Fruit fly (Drosophila melanogaster): ENCODE results near the gene Vtld.
"Not testable (repeated sequence)": the region's sequence is repeated elsewhere in the genome, so short reads cannot be mapped to it uniquely, and the experiment has no call there.

The Vtld gene

dm6 chr3L:19760109-19760508 is at the start of gene Vtld:
Vtld (plus strand) TSS chr3L:19760409.
- not testable (repeated sequence) for TF ChIP-seq CG32264 (GFP tag; optimal IDR thresholded peaks at IDR 0.05); Vsx2 (GFP tag; optimal IDR thresholded peaks at IDR 0.05; ENCODE audit: partially characterized antibody); Abd-B (GFP tag; optimal IDR thresholded peaks at IDR 0.05)

dm6 chr3L:19718228-19718627 is 42.0 kb upstream of the Vtld start, which contains the start of gene Trpml:
Trpml (minus strand) TSS chr3L:19718328.
- TF ChIP-seq br (GFP tag; optimal IDR thresholded peaks at IDR 0.05); OdsH (GFP tag; optimal IDR thresholded peaks at IDR 0.05); Dif (GFP tag; optimal IDR thresholded peaks at IDR 0.05; ENCODE audit: partially characterized antibody): not testable (repeated sequence)

dm6 chr3L:19728694-19729093 is 31.5 kb upstream of the Vtld start, which contains the start of gene CG42529:
CG42529 (plus strand) TSS chr3L:19728994.
- TF ChIP-seq lola (GFP tag; optimal IDR thresholded peaks at IDR 0.05); Jra (GFP tag; optimal IDR thresholded peaks at IDR 0.05); dl (GFP tag; optimal IDR thresholded peaks at IDR 0.05; ENCODE audit: insufficient read depth in 1 of 2, partially characterized antibody in 2 of 2): not testable (repeated sequence)

dm6 chr3L:19749644-19750043 is 10.6 kb upstream of the Vtld start, which contains the start of gene CG42638:
CG42638 (minus strand) TSS chr3L:19749744.
- not testable (repeated sequence) for TF ChIP-seq rgr (GFP tag; optimal IDR thresholded peaks at IDR 0.05); dl (GFP tag; optimal IDR thresholded peaks at IDR 0.05; ENCODE audit: insufficient read depth in 1 of 2, partially characterized antibody in 2 of 2); CG9705 (GFP tag; optimal IDR thresholded peaks at IDR 0.05)

- no peak for TF ChIP-seq sage (GFP tag; optimal IDR thresholded peaks at IDR 0.05)
- peak; percentile 28 for TF ChIP-seq brk (GFP tag; optimal IDR thresholded peaks at IDR 0.05)
- TF ChIP-seq Rel (GFP tag; optimal IDR thresholded peaks at IDR 0.05), result no peak
- peak; percentile 24 for TF ChIP-seq Rel (tag; optimal IDR thresholded peaks at IDR 0.05)
- TF ChIP-seq Vsx2 (GFP tag; optimal IDR thresholded peaks at IDR 0.05; ENCODE audit: partially characterized antibody), result peak; percentile 66
- TF ChIP-seq CG32264 (GFP tag; optimal IDR thresholded peaks at IDR 0.05), result no peak
- peak; percentile 34 for TF ChIP-seq tai (GFP tag; optimal IDR thresholded peaks at IDR 0.05)
- peak; percentile 36 for TF ChIP-seq CrebA (GFP tag; optimal IDR thresholded peaks at IDR 0.05; ENCODE audit: borderline replicate concordance)
- TF ChIP-seq h (GFP tag; optimal IDR thresholded peaks at IDR 0.05), result peak; percentile 11
- no peak for TF ChIP-seq Sp1 (GFP tag; optimal IDR thresholded peaks at IDR 0.05)
Measured at dm6 chr3L:19777279-19777960, 17.2 kb downstream of the Vtld start.

- no peak for TF ChIP-seq ey (GFP tag; optimal IDR thresholded peaks at IDR 0.05)
- TF ChIP-seq woc (GFP tag; optimal IDR thresholded peaks at IDR 0.05), result no peak
- no peak for TF ChIP-seq sage (GFP tag; optimal IDR thresholded peaks at IDR 0.05)
- no peak for TF ChIP-seq CrebA (GFP tag; optimal IDR thresholded peaks at IDR 0.05; ENCODE audit: borderline replicate concordance)
- no peak for TF ChIP-seq dsf (GFP tag; optimal IDR thresholded peaks at IDR 0.05; ENCODE audit: borderline replicate concordance)
- no peak for TF ChIP-seq br (GFP tag; optimal IDR thresholded peaks at IDR 0.05)
- TF ChIP-seq foxo (GFP tag; optimal IDR thresholded peaks at IDR 0.05), result no peak
- no peak for TF ChIP-seq N (GFP tag; optimal IDR thresholded peaks at IDR 0.05)
Measured at dm6 chr3L:19778530-19778929, 18.3 kb downstream of the Vtld start.

- TF ChIP-seq ey (GFP tag; optimal IDR thresholded peaks at IDR 0.05) (no peak), Hr83 (GFP tag; optimal IDR thresholded peaks at IDR 0.05; ENCODE audit: poor library complexity, severe bottlenecking) (peak; percentile 28)
Measured at dm6 chr3L:19787632-19788031, 27.4 kb downstream of the Vtld start.
